Worm (Caenorhabditis elegans) whole organism, young adult: ENCODE measurements around the gene R01E6.7.

Experiments used
- dpl-1 ChIP-seq: fragments of 150-350 bp; optimal IDR thresholded peaks from 2 replicates; lab custom pipeline; 2014; ENCODE audit warnings: missing biosample characterization, missing genetic modification reagents, missing genetic modification characterization
- ekl-4 ChIP-seq: fragments of 200-800 bp; sonication (Bioruptor generic); IDR thresholded peaks from 2 replicates; pipeline ENCODE4 v1.3.6; 2022; ENCODE audit warnings: missing genetic modification reagents, missing genetic modification characterization, missing compliant biosample characterization
- mcd-1 ChIP-seq: fragments of 200-800 bp; sonication (Bioruptor generic); IDR thresholded peaks from 2 replicates; pipeline ENCODE4 v1.3.6; 2022; ENCODE audit warnings: missing genetic modification reagents, missing genetic modification characterization, missing compliant biosample characterization
- nfya-1 ChIP-seq: sonication (generic microtip); optimal IDR thresholded peaks from 2 replicates; lab custom pipeline; 2017; ENCODE audit warnings: antibody characterized with exemption, missing compliant biosample characterization, missing genetic modification characterization, borderline replicate concordance; ENCODE audit not compliant: insufficient read depth
- nhr-120 ChIP-seq: fragments of 200-800 bp; sonication (Bioruptor generic); IDR thresholded peaks from 2 replicates; pipeline ENCODE4 v1.3.6; 2022; ENCODE audit warnings: missing genetic modification characterization, missing compliant biosample characterization
- rcor-1 ChIP-seq: fragments of 200-800 bp; sonication (Bioruptor generic); IDR thresholded peaks from 2 replicates; pipeline ENCODE4 v1.3.6; 2022; ENCODE audit warnings: missing genetic modification reagents, missing genetic modification characterization, missing compliant biosample characterization
- snpc-3.4 ChIP-seq: sonication (generic microtip); optimal IDR thresholded peaks from 2 replicates; lab custom pipeline; 2017; ENCODE audit warnings: missing genetic modification characterization, mild to moderate bottlenecking, missing compliant biosample characterization, antibody characterized with exemption, moderate library complexity, missing genotype, missing genetic modification reagents
- snpc-4 ChIP-seq, 5 experiments: fragments of 150-350 bp in 1 of 5; sonication (generic microtip) in 4 of 5; optimal IDR thresholded peaks; 2 replicates each; lab custom pipeline; 2014 to 2018; ENCODE audit warnings: missing genetic modification characterization in 5 of 5, missing biosample characterization in 3 of 5, antibody characterized with exemption in 2 of 5, mild to moderate bottlenecking in 2 of 5, missing compliant biosample characterization in 2 of 5, missing genotype in 2 of 5, moderate library complexity in 2 of 5, missing genetic modification reagents in 1 of 5
- sptf-2 ChIP-seq: fragments of 200-800 bp; sonication (Bioruptor generic); optimal IDR thresholded peaks from 2 replicates; lab custom pipeline; 2018; ENCODE audit warnings: mild to moderate bottlenecking, missing genetic modification characterization, missing compliant biosample characterization
- unc-62 ChIP-seq: fragments of 150-350 bp; optimal IDR thresholded peaks from 2 replicates; lab custom pipeline; 2014; ENCODE audit warnings: missing biosample characterization, missing genetic modification reagents, missing genetic modification characterization
- ztf-28 ChIP-seq: fragments of 200-800 bp; sonication (Bioruptor generic); IDR thresholded peaks from 2 replicates; pipeline ENCODE4 v1.3.6; 2022; ENCODE audit warnings: missing genetic modification reagents, missing genetic modification characterization, missing compliant biosample characterization
- ztf-6 ChIP-seq: fragments of 200-800 bp; sonication (Bioruptor generic); IDR thresholded peaks from 2 replicates; pipeline ENCODE4 v1.3.6; 2022; ENCODE audit warnings: missing genetic modification reagents, missing genetic modification characterization, missing compliant biosample characterization

ce11 chrX:13583895-13584344 lies 14.2 kb upstream of the R01E6.7 start:
- TF ChIP-seq dpl-1 (GFP tag; lab: Kevin White, UChicago) (no peak), ekl-4 (GFP tag; lab: Robert Waterston, UW) (no peak), snpc-3.4 (no peak), nfya-1 (tag; lab: Kevin White, UChicago) (no peak), unc-62 (GFP tag; lab: Kevin White, UChicago) (no peak), ztf-6 (GFP tag; lab: Robert Waterston, UW) (no peak), rcor-1 (GFP tag; lab: Robert Waterston, UW) (no peak), sptf-2 (GFP tag; lab: Kevin White, UChicago) (no peak), ztf-28 (GFP tag; lab: Robert Waterston, UW) (no peak), snpc-4 (GFP tag; optimal IDR thresholded peaks at IDR 0.05; lab: Kevin White, UChicago) (no peak), snpc-4 (tag; optimal IDR thresholded peaks at IDR 0.05; lab: Kevin White, UChicago) (peak in 2 of 4 experiments; percentile 7 to 52), mcd-1 (GFP tag; lab: Robert Waterston, UW) (peak; percentile 38), nhr-120 (GFP tag; lab: Robert Waterston, UW) (no peak)
